Fruit fly (Drosophila melanogaster): ENCODE measurements around the gene CG7236.

Gene CG7236

DNA sequence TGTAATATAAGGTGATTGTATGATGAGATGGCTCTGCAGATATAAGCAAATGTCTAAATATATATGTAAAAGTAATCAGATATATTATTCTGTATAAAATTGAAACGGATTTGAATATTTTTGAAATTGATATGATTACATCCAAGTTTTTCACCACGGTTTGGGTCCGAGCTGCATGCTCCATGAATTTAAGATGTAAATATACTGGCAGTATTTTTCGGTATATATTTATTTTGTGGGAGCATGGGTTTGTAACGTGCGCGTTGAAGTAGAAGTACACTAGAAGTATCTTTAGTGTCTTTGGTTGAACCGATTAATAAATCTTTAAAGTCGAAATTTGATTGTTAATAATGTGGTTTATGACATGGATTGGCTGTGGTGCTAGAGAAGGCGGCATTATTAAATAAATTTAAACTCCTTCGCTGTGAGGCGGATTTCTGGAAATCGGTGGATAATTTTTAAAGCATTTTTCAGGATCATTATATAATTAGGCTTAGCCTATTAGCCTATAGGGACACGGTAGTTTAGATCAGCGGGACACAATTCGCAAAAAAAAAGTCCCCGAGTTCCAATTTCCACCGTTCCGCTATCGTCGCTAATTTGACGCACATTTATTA, 17.8 kb downstream of the CG7236 start (continued):
- TF ChIP-seq p53 (GFP tag; optimal IDR thresholded peaks at IDR 0.05) (no peak), CG15514 (GFP tag; optimal IDR thresholded peaks at IDR 0.05) (peak; percentile 55), Doc2 (GFP tag; IDR thresholded peaks at IDR 0.05) (no peak), CG6791 (GFP tag; IDR thresholded peaks at IDR 0.05; ENCODE audit: partially characterized antibody) (peak; percentile 50; the same call in 2 of the 3 replicates), schlank (tag; optimal IDR thresholded peaks at IDR 0.05) (no peak), tio (GFP tag; optimal IDR thresholded peaks at IDR 0.05) (no peak), Opbp (GFP tag; IDR thresholded peaks at IDR 0.05; ENCODE audit: partially characterized antibody) (peak; percentile 55), CG12659 (GFP tag; optimal IDR thresholded peaks at IDR 0.05) (peak; percentile 19), D19A (tag; optimal IDR thresholded peaks at IDR 0.05) (peak; percentile 15), zf30C (GFP tag; optimal IDR thresholded peaks at IDR 0.05) (peak; percentile 41), lab (GFP tag; optimal IDR thresholded peaks at IDR 0.05) (peak; percentile 20), gfzf (GFP tag; optimal IDR thresholded peaks at IDR 0.05) (peak; percentile 61), CG10147 (GFP tag; optimal IDR thresholded peaks at IDR 0.05) (peak; percentile 18), Abd-B (GFP tag; optimal IDR thresholded peaks at IDR 0.05) (peak; percentile 59), Lhr (GFP tag; optimal IDR thresholded peaks at IDR 0.05) (peak; percentile 65), lola (GFP tag; optimal IDR thresholded peaks at IDR 0.05) (no peak), trem (tag; optimal IDR thresholded peaks at IDR 0.05) (peak; percentile 49), yki (optimal IDR thresholded peaks at IDR 0.05) (no peak), CG12236 (GFP tag; optimal IDR thresholded peaks at IDR 0.05) (no peak), row (GFP tag; IDR thresholded peaks at IDR 0.05) (no peak), CG4820 (GFP tag; optimal IDR thresholded peaks at IDR 0.05) (peak; percentile 4), CG11695 (GFP tag; IDR thresholded peaks at IDR 0.05) (0 out of 3 replicates have a peak, but pooled peaks have one; percentile 15), HHEX (GFP tag; optimal IDR thresholded peaks at IDR 0.05) (peak; percentile 2), Vsx1 (GFP tag; optimal IDR thresholded peaks at IDR 0.05) (peak; percentile 10), CG42726 (GFP tag; IDR thresholded peaks at IDR 0.05; ENCODE audit: partially characterized antibody) (peak; percentile 39), Lim3 (GFP tag; IDR thresholded peaks at IDR 0.05) (no peak), CG32532 (GFP tag; IDR thresholded peaks at IDR 0.05) (peak; percentile 5; the same call in 1 of the 2 replicates), Dp (GFP tag; optimal IDR thresholded peaks at IDR 0.05) (peak; percentile 63), pita (GFP tag; optimal IDR thresholded peaks at IDR 0.05) (peak; percentile 84), Rfx (GFP tag; IDR thresholded peaks at IDR 0.05) (0 out of 2 replicates have a peak, but pooled peaks have one; percentile 4), CG17829 (tag; optimal IDR thresholded peaks at IDR 0.05) (no peak), Myb (GFP tag; optimal IDR thresholded peaks at IDR 0.05) (peak; percentile 83), stwl (tag; optimal IDR thresholded peaks at IDR 0.05) (peak; percentile 51), slbo (GFP tag; IDR thresholded peaks at IDR 0.05) (peak; percentile 30), CG3726 (GFP tag; IDR thresholded peaks at IDR 0.05) (no peak), CG1603 (tag; optimal IDR thresholded peaks at IDR 0.05) (peak; percentile 67), CG3995 (GFP tag; optimal IDR thresholded peaks at IDR 0.05) (peak; percentile 51), zen (tag; optimal IDR thresholded peaks at IDR 0.05) (peak; percentile 40), CG16815 (GFP tag; optimal IDR thresholded peaks at IDR 0.05) (no peak), Camta (GFP tag; optimal IDR thresholded peaks at IDR 0.05) (no peak), CG9727 (GFP tag; optimal IDR thresholded peaks at IDR 0.05) (no peak), Drgx (GFP tag; IDR thresholded peaks at IDR 0.05) (0 out of 2 replicates have a peak, but pooled peaks have one; percentile 30), Hmx (GFP tag; optimal IDR thresholded peaks at IDR 0.05) (no peak), pros (GFP tag; optimal IDR thresholded peaks at IDR 0.05) (no peak), pzg (GFP tag; optimal IDR thresholded peaks at IDR 0.05) (peak; percentile 57), abd-A (tag; optimal IDR thresholded peaks at IDR 0.05) (no peak), CG2199 (GFP tag; IDR thresholded peaks at IDR 0.05) (peak; percentile 59; the same call in 1 of the 3 replicates), Six4 (GFP tag; optimal IDR thresholded peaks at IDR 0.05) (no peak)

Data from whole organism, embryonic.